Worm (Caenorhabditis elegans): ENCODE data around the gene B0457.2.

- TF ChIP-seq ama-1 (optimal IDR thresholded peaks at IDR 0.05) = no peak
- no peak for TF ChIP-seq hnd-1 (tag; optimal IDR thresholded peaks at IDR 0.05)
- no peak for TF ChIP-seq flt-1 (GFP tag; IDR thresholded peaks at IDR 0.05)
- no peak for TF ChIP-seq ceh-13 (GFP tag; optimal IDR thresholded peaks at IDR 0.05)
- TF ChIP-seq ceh-36 (tag; optimal IDR thresholded peaks at IDR 0.05) = no peak
Measured at ce11 chrII:8929771-8930170, 3.4 kb upstream of the B0457.2 start, which contains the start of gene mrpl-50.

Measured in whole organism, early embryonic.